Worm (Caenorhabditis elegans) whole organism, L3 larva: Measurements from ENCODE around the gene ddb-1.

Experiments
- ZK546.5 ChIP-seq: sonication (generic microtip); optimal IDR thresholded peaks from 2 replicates; lab custom pipeline; 2017; ENCODE audit warnings: missing biosample characterization, missing genetic modification characterization
- nhr-25 ChIP-seq: sonication (generic microtip); optimal IDR thresholded peaks from 2 replicates; lab custom pipeline; 2017; ENCODE audit warnings: missing biosample characterization, missing genetic modification characterization
- nhr-28 ChIP-seq: fragments of 150-350 bp; optimal IDR thresholded peaks from 2 replicates; lab custom pipeline; 2014; ENCODE audit warnings: missing biosample characterization, missing genetic modification characterization
- snpc-4 ChIP-seq: fragments of 150-350 bp; optimal IDR thresholded peaks from 2 replicates; lab custom pipeline; 2014; ENCODE audit warnings: missing biosample characterization, missing genetic modification characterization

ce11 chrIV:12110339-12110738 lies 10.6 kb downstream of the ddb-1 start, which contains the start of gene col-129:
- TF ChIP-seq snpc-4 (tag; lab: Kevin White, UChicago) (no peak), nhr-25 (tag; lab: Kevin White, UChicago) (no peak), nhr-28 (tag; lab: Kevin White, UChicago) (no peak), ZK546.5 (no peak)
